Worm (Caenorhabditis elegans): ENCODE measurements around the gene clec-197.

Gene clec-197

DNA sequence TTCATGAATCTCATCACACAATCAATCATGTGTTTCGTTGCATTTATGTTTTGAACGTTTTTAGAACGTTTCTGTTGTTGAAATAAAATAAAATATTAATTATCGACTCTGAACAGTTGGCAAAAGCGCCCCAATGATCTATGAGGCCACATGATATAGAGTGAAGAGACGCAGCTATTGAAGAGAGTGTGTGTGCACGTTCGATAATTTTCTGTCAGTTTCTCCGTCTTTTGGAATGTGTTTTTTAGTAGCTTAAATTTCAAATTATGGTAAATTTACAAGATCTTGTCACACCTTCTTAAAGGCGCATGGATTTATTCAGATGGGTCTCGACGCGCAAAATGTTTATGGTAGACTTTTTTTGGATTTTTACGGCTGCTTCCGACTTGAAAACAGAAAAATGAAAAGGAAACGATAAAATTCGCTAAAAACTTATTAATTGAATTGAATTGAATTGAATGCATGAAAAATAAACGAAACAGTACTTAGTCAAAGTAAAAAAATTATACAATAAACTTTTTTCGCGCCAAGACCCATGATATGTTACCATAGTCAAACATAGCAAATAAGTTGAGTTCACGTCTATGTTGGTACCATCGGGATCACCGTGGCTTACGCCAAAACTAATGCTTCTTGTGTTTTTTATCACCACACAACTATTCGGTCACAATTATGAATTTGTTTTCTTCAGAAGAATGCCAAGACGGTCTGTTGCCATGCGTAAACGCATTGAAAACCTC is 12.8 kb downstream of the clec-197 start, which contains the start of gene C49C3.15 (continued):
- TF ChIP-seq R02D3.7 (tag; optimal IDR thresholded peaks at IDR 0.05) (no peak), nhr-28 (tag; optimal IDR thresholded peaks at IDR 0.05) (peak; percentile 21), lin-39 (tag; optimal IDR thresholded peaks at IDR 0.05) (no peak), egl-27 (tag; optimal IDR thresholded peaks at IDR 0.05) (no peak), lin-13 (GFP tag; optimal IDR thresholded peaks at IDR 0.05) (no peak), skn-1 (tag; optimal IDR thresholded peaks at IDR 0.05) (no peak), lsy-2 (tag; optimal IDR thresholded peaks at IDR 0.05) (peak in 1 of 2 experiments; percentile 54), F10B5.3 (tag; optimal IDR thresholded peaks at IDR 0.05) (no peak), spr-3 (GFP tag; optimal IDR thresholded peaks at IDR 0.05) (no peak), mxl-3 (GFP tag; optimal IDR thresholded peaks at IDR 0.05) (no peak), egl-43 (GFP tag; IDR thresholded peaks at IDR 0.05) (no peak), mdl-1 (tag; optimal IDR thresholded peaks at IDR 0.05) (peak in 1 of 2 experiments; percentile 10), fkh-10 (GFP tag; optimal IDR thresholded peaks at IDR 0.05) (no peak), T20F7.1 (GFP tag; optimal IDR thresholded peaks at IDR 0.05) (no peak), Y105C5A.15 (GFP tag; IDR thresholded peaks at IDR 0.05) (no peak), daf-19 (GFP tag; conservative IDR thresholded peaks at IDR 0.05) (no peak), daf-16 (GFP tag; optimal IDR thresholded peaks at IDR 0.05) (no peak), daf-16 (tag; optimal IDR thresholded peaks at IDR 0.05) (peak; percentile 23), nhr-77 (tag; optimal IDR thresholded peaks at IDR 0.05) (no peak), ces-1 (GFP tag; optimal IDR thresholded peaks at IDR 0.05) (no peak), spr-1 (tag; optimal IDR thresholded peaks at IDR 0.05) (no peak), lim-7 (GFP tag; IDR thresholded peaks at IDR 0.05) (no peak), tag-97 (GFP tag; IDR thresholded peaks at IDR 0.05) (no peak), ceh-82 (tag; optimal IDR thresholded peaks at IDR 0.05) (no peak), dmd-6 (GFP tag; IDR thresholded peaks at IDR 0.05) (no peak), cey-2 (tag; optimal IDR thresholded peaks at IDR 0.05; ENCODE audit: borderline replicate concordance, insufficient read depth) (no peak), arid-1 (GFP tag; conservative IDR thresholded peaks at IDR 0.05) (no peak), nhr-41 (GFP tag; IDR thresholded peaks at IDR 0.05) (no peak)

DNA sequence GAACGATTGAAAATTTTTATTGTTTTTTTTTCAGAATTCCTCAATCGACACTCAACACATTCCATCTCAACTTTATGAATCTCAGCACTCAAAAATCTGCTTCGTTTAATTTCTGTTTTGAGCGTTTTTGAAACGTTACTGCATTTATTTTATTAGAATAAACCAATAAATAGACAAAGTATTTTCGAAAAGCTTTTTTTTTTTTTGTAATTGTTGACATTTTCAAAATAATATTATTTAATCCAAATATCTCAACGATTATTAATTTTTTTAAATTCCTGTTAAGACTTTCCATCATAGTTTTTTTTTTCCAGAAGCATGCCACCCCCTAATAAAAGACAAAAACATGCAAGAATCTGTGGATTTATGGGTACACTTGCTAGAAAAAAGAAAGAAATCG is 14.2 kb downstream of the clec-197 start, which contains the start of gene C49C3.7:
Gene C49C3.7, plus strand, starts transcription at position 301 of the 400 bp plus-strand sequence.
- TF ChIP-seq ztf-11 (tag; optimal IDR thresholded peaks at IDR 0.05) = no peak
- no peak for TF ChIP-seq F49E8.2 (tag; optimal IDR thresholded peaks at IDR 0.05; ENCODE audit: borderline replicate concordance)
- TF ChIP-seq lim-7 (GFP tag; IDR thresholded peaks at IDR 0.05) = no peak
- no peak for TF ChIP-seq unc-39 (tag; optimal IDR thresholded peaks at IDR 0.05)
- TF ChIP-seq aha-1 (tag) = peak; percentile 86
- no peak for TF ChIP-seq mxl-3 (GFP tag; optimal IDR thresholded peaks at IDR 0.05)
- TF ChIP-seq tra-1 (GFP tag; IDR thresholded peaks at IDR 0.05) = no peak
- TF ChIP-seq rbr-2 (tag; optimal IDR thresholded peaks at IDR 0.05) = no peak

DNA sequence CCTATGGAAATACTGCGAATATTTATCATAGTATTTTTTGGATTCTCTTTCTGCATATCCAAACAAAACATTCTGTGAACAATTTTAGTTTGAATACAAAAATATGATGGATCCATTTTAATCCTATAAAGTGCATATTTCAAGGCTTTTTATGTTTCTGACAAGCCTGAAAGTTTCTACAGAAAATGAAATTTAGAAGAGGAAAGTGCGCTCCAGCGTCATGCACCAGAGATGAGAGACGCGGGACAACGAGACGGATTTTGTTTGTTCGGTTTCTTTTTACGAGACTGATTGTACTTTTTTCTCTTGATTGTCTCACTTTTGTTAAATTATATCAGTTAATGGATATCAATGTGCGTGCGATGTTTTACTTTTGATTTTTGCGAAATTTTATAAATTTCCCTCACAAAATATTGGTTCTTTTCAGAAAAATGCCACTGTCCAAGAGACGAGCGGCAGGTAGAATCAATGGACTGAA is 15.4 kb downstream of the clec-197 start, which contains the start of gene C49C3.6:
Gene C49C3.6, plus strand, starts transcription at position 428 of the 478 bp plus-strand sequence.
- no peak for TF ChIP-seq nhr-42 (GFP tag; IDR thresholded peaks at IDR 0.05)
- peak; percentile 28 for TF ChIP-seq mes-2 (tag; optimal IDR thresholded peaks at IDR 0.05; ENCODE audit: poor library complexity, severe bottlenecking)
- TF ChIP-seq ceh-62 (tag; optimal IDR thresholded peaks at IDR 0.05) = no peak
- TF ChIP-seq mep-1 (tag; optimal IDR thresholded peaks at IDR 0.05) = no peak
- TF ChIP-seq tra-1 (GFP tag; IDR thresholded peaks at IDR 0.05) = no peak
- TF ChIP-seq hif-1 (tag; optimal IDR thresholded peaks at IDR 0.05) = no peak
- peak; percentile 72 for TF ChIP-seq lin-38 (GFP tag; IDR thresholded peaks at IDR 0.05)
- no peak for TF ChIP-seq nhr-76 (tag; optimal IDR thresholded peaks at IDR 0.05)
- no peak for TF ChIP-seq Y48G9A.11 (GFP tag; IDR thresholded peaks at IDR 0.05)
- TF ChIP-seq F44E2.7 (GFP tag; IDR thresholded peaks at IDR 0.05) = no peak
- no peak for TF ChIP-seq hmg-1.1 (GFP tag; IDR thresholded peaks at IDR 0.05)
- TF ChIP-seq unc-62 (GFP tag; optimal IDR thresholded peaks at IDR 0.05 in 1 of 2) = no peak
- no peak for TF ChIP-seq unc-62 (tag; optimal IDR thresholded peaks at IDR 0.05)
- TF ChIP-seq saeg-2 (GFP tag; IDR thresholded peaks at IDR 0.05) = no peak
- no peak for TF ChIP-seq gei-8 (GFP tag; optimal IDR thresholded peaks at IDR 0.05)
- peak in 1 of 2 experiments; percentile 42 for TF ChIP-seq lsy-2 (tag; optimal IDR thresholded peaks at IDR 0.05)
- TF ChIP-seq ceh-82 (tag; optimal IDR thresholded peaks at IDR 0.05) = no peak
- TF ChIP-seq nhr-41 (GFP tag; IDR thresholded peaks at IDR 0.05) = no peak
- TF ChIP-seq F10B5.3 (tag; optimal IDR thresholded peaks at IDR 0.05) = no peak
- TF ChIP-seq daf-16 (GFP tag; optimal IDR thresholded peaks at IDR 0.05) = no peak
- TF ChIP-seq daf-16 (tag; optimal IDR thresholded peaks at IDR 0.05) = peak; percentile 1
